Fruit fly (Drosophila melanogaster) Kc167 (cell line): ENCODE measurements around the gene CG7335.

Source experiments
- insv ChIP-seq: fragments of >200 bp; optimal IDR thresholded peaks from 3 replicates; lab custom pipeline; 2018; ENCODE audit warnings: missing external identifiers
- psq ChIP-seq: fragments of >200 bp; optimal IDR thresholded peaks from 2 replicates; lab custom pipeline; 2017; ENCODE audit warnings: missing external identifiers

dm6 chr3L:20131643-20132042, 1.4 kb downstream of the CG7335 start, which contains the start of gene obst-J:
- no peak for TF ChIP-seq psq (lab: Kevin White, UChicago)
- TF ChIP-seq insv (lab: Kevin White, UChicago) = no peak
